Worm (Caenorhabditis elegans) whole organism, L2 larva: Measurements from ENCODE around the gene Y57A10A.4.

ENCODE experiments used
- F13H6.1 ChIP-seq: sonication (generic microtip); optimal IDR thresholded peaks from 2 replicates; lab custom pipeline; 2016; ENCODE audit warnings: missing genetic modification characterization, missing compliant biosample characterization
- Y55F3AM.14 ChIP-seq: fragments of 200-800 bp; sonication (Bioruptor generic); optimal IDR thresholded peaks from 2 replicates; lab custom pipeline; 2018; ENCODE audit warnings: mild to moderate bottlenecking, missing genetic modification characterization, missing compliant biosample characterization
- ZK546.5 ChIP-seq: sonication (generic microtip); optimal IDR thresholded peaks from 2 replicates; lab custom pipeline; 2017; ENCODE audit warnings: missing biosample characterization, missing genetic modification characterization
- ama-1 ChIP-seq: fragments of 150-350 bp; optimal IDR thresholded peaks from 2 replicates; lab custom pipeline; 2018; ENCODE audit warnings: inconsistent platforms
- ceh-16 ChIP-seq: fragments of 150-350 bp; optimal IDR thresholded peaks from 2 replicates; lab custom pipeline; 2014; ENCODE audit warnings: missing biosample characterization, missing genetic modification characterization
- ceh-82 ChIP-seq: fragments of 150-350 bp; optimal IDR thresholded peaks from 2 replicates; lab custom pipeline; 2014; ENCODE audit warnings: missing biosample characterization, missing genetic modification characterization
- crh-2 ChIP-seq: sonication (generic microtip); optimal IDR thresholded peaks from 2 replicates; lab custom pipeline; 2017; ENCODE audit warnings: missing biosample characterization, missing genetic modification characterization
- dmd-4 ChIP-seq: sonication (generic microtip); optimal IDR thresholded peaks from 2 replicates; lab custom pipeline; 2017; ENCODE audit warnings: missing biosample characterization, missing genetic modification characterization
- egl-27 ChIP-seq: sonication (generic microtip); optimal IDR thresholded peaks from 3 replicates; lab custom pipeline; 2017; ENCODE audit warnings: missing biosample characterization, missing genetic modification reagents, missing genetic modification characterization
- elt-1 ChIP-seq: fragments of 150-350 bp; optimal IDR thresholded peaks from 2 replicates; lab custom pipeline; 2014; ENCODE audit warnings: missing biosample characterization, missing genetic modification characterization
- fos-1 ChIP-seq: fragments of 150-350 bp; optimal IDR thresholded peaks from 2 replicates; lab custom pipeline; 2014; ENCODE audit warnings: missing biosample characterization, missing genetic modification characterization
- gmeb-1 ChIP-seq: fragments of 150-350 bp; optimal IDR thresholded peaks from 2 replicates; lab custom pipeline; 2014; ENCODE audit warnings: missing biosample characterization, missing genetic modification characterization
- lin-13 ChIP-seq: fragments of 150-350 bp; optimal IDR thresholded peaks from 2 replicates; lab custom pipeline; 2014; ENCODE audit warnings: missing biosample characterization, missing genetic modification reagents, missing genetic modification characterization
- lin-39 ChIP-seq: fragments of 150-350 bp; optimal IDR thresholded peaks from 2 replicates; lab custom pipeline; 2014; ENCODE audit warnings: missing biosample characterization, missing genetic modification reagents, missing genetic modification characterization
- lsy-2 ChIP-seq, 2 experiments: fragments of 150-350 bp in 1 of 2; sonication (generic microtip) in 1 of 2; optimal IDR thresholded peaks; 2 replicates each; lab custom pipeline; 2014 to 2017; ENCODE audit warnings: missing biosample characterization in 2 of 2, missing genetic modification characterization in 2 of 2
- mab-5 ChIP-seq: fragments of 150-350 bp; optimal IDR thresholded peaks from 2 replicates; lab custom pipeline; 2014; ENCODE audit warnings: missing biosample characterization, missing genetic modification characterization
- mdl-1 ChIP-seq, 2 experiments: fragments of 150-350 bp in 1 of 2; sonication (generic microtip) in 1 of 2; optimal IDR thresholded peaks; 2 replicates each; lab custom pipeline; 2017; ENCODE audit warnings: missing biosample characterization in 2 of 2, missing genetic modification characterization in 2 of 2
- nhr-11 ChIP-seq: fragments of 150-350 bp; optimal IDR thresholded peaks from 2 replicates; lab custom pipeline; 2014; ENCODE audit warnings: missing biosample characterization, missing genetic modification characterization
- nhr-12 ChIP-seq: fragments of 150-350 bp; optimal IDR thresholded peaks from 2 replicates; lab custom pipeline; 2014; ENCODE audit warnings: missing biosample characterization, missing genetic modification characterization
- nhr-129 ChIP-seq: fragments of 150-350 bp; optimal IDR thresholded peaks from 2 replicates; lab custom pipeline; 2014; ENCODE audit warnings: missing biosample characterization, missing genetic modification characterization
- nhr-23 ChIP-seq: fragments of 150-350 bp; optimal IDR thresholded peaks from 2 replicates; lab custom pipeline; 2014; ENCODE audit warnings: missing biosample characterization, missing genetic modification reagents, missing genetic modification characterization
- nhr-237 ChIP-seq: fragments of 150-350 bp; optimal IDR thresholded peaks from 2 replicates; lab custom pipeline; 2014; ENCODE audit warnings: missing biosample characterization, missing genetic modification characterization
- nhr-6 ChIP-seq: fragments of 150-350 bp; optimal IDR thresholded peaks from 2 replicates; lab custom pipeline; 2014; ENCODE audit warnings: missing biosample characterization, missing genetic modification characterization
- nhr-77 ChIP-seq: fragments of 150-350 bp; optimal IDR thresholded peaks from 2 replicates; lab custom pipeline; 2014; ENCODE audit warnings: missing biosample characterization, missing genetic modification characterization
- peb-1 ChIP-seq: fragments of 150-350 bp; optimal IDR thresholded peaks from 2 replicates; lab custom pipeline; 2014; ENCODE audit warnings: missing biosample characterization, missing genetic modification characterization
- sem-4 ChIP-seq: fragments of 150-350 bp; optimal IDR thresholded peaks from 2 replicates; lab custom pipeline; 2014; ENCODE audit warnings: missing biosample characterization, missing genetic modification reagents, missing genetic modification characterization
- skn-1 ChIP-seq: sonication (generic microtip); optimal IDR thresholded peaks from 2 replicates; lab custom pipeline; 2017; ENCODE audit warnings: missing biosample characterization, missing genetic modification characterization
- sma-3 ChIP-seq: sonication (generic microtip); optimal IDR thresholded peaks from 2 replicates; lab custom pipeline; 2016; ENCODE audit warnings: missing genetic modification reagents, missing genetic modification characterization, missing compliant biosample characterization
- sma-9 ChIP-seq, 2 experiments: fragments of 150-350 bp in 1 of 2; sonication (generic microtip) in 1 of 2; optimal IDR thresholded peaks; 2 replicates each; lab custom pipeline; 2014 to 2016; ENCODE audit warnings: missing genetic modification characterization in 2 of 2, mild to moderate bottlenecking in 1 of 2, missing biosample characterization in 1 of 2, missing compliant biosample characterization in 1 of 2, missing genetic modification reagents in 1 of 2, moderate library complexity in 1 of 2
- unc-39 ChIP-seq: fragments of 150-350 bp; optimal IDR thresholded peaks from 2 replicates; lab custom pipeline; 2014; ENCODE audit warnings: missing biosample characterization, missing genetic modification characterization
- unc-55 ChIP-seq: fragments of 150-350 bp; sonication (generic microtip); optimal IDR thresholded peaks from 3 replicates; lab custom pipeline; 2014; ENCODE audit warnings: missing biosample characterization, missing genetic modification reagents, missing genetic modification characterization
- zag-1 ChIP-seq: fragments of 150-350 bp; optimal IDR thresholded peaks from 2 replicates; lab custom pipeline; 2014; ENCODE audit warnings: missing biosample characterization, missing genetic modification characterization
- ztf-1 ChIP-seq: fragments of 200-800 bp; sonication (Bioruptor generic); conservative IDR thresholded peaks from 2 replicates; pipeline ENCODE4 v1.3.6; 2022; ENCODE audit warnings: missing genetic modification characterization, missing compliant biosample characterization
- ztf-11 ChIP-seq: sonication (generic microtip); optimal IDR thresholded peaks from 2 replicates; lab custom pipeline; 2017; ENCODE audit warnings: missing biosample characterization, missing genetic modification characterization

Y57A10A.4 gene

DNA sequence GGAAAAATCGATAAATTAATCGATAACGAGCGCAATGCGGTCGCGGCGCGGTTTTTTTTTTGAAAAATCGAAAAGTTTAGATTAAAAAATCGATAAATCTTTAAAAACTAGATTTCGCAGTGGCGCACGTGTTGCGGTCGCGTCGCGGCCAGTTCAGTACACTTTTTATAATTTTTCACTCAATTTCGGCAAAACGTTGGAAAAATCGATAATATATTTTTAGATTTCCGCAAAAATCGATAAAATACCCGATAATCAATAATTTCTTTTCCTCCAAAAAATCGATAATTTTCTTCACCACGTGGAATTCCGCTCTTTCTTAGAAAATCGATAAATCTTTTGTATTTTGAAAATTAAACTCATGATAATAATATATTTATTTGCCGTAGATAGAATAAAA, 24.8 kb downstream of the Y57A10A.4 start:
- TF ChIP-seq elt-1 (tag; lab: Kevin White, UChicago) (no peak), dmd-4 (tag; lab: Kevin White, UChicago) (no peak), egl-27 (tag; lab: Kevin White, UChicago) (no peak), peb-1 (no peak), nhr-11 (no peak), nhr-12 (no peak), sma-3 (GFP tag; lab: Kevin White, UChicago) (no peak), ztf-1 (GFP tag; lab: Robert Waterston, UW) (no peak), lsy-2 (tag; optimal IDR thresholded peaks at IDR 0.05; lab: Kevin White, UChicago) (no peak), nhr-6 (no peak), sma-9 (GFP tag; optimal IDR thresholded peaks at IDR 0.05; lab: Kevin White, UChicago) (no peak), sma-9 (tag; optimal IDR thresholded peaks at IDR 0.05; lab: Kevin White, UChicago) (no peak), mdl-1 (tag; optimal IDR thresholded peaks at IDR 0.05; lab: Kevin White, UChicago) (no peak), ama-1 (lab: Kevin White, UChicago) (no peak), zag-1 (no peak), nhr-23 (tag; lab: Kevin White, UChicago) (no peak)

DNA sequence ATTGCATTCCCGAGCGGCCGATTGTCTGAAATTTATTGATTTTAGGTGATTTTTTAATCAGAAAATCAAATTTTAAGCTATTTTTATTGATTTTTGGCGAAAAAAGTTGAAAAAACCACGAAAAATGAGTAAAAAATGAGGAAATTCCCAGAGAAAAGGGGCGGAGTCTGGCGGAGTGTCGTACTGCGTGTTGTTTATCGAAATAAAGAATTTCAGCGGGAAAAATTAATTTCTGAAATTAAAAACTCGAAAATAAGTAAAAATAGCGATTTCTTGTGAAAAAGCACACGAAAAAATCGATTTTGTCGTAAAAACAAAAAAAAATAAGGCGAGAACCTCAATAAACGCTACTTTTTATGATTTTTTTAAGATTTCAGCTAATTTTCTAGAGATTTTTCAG, 33.1 kb downstream of the Y57A10A.4 start, which contains the start of gene Y57A10A.13:
Y57A10A.13 (minus strand) TSS at position 46 of the 400 bp plus-strand sequence.
- TF ChIP-seq lsy-2 (tag; optimal IDR thresholded peaks at IDR 0.05; lab: Kevin White, UChicago): peak in 1 of 2 experiments; percentile 26
- peak; percentile 47 for TF ChIP-seq gmeb-1 (tag; lab: Kevin White, UChicago)
- no peak for TF ChIP-seq nhr-23 (tag; lab: Kevin White, UChicago)
- TF ChIP-seq ama-1 (lab: Kevin White, UChicago): no peak
- no peak for TF ChIP-seq mab-5 (tag; lab: Kevin White, UChicago)
- TF ChIP-seq nhr-6: no peak
- no peak for TF ChIP-seq nhr-129
- TF ChIP-seq unc-55: peak; percentile 42
- TF ChIP-seq ztf-11 (tag; lab: Kevin White, UChicago): no peak

DNA sequence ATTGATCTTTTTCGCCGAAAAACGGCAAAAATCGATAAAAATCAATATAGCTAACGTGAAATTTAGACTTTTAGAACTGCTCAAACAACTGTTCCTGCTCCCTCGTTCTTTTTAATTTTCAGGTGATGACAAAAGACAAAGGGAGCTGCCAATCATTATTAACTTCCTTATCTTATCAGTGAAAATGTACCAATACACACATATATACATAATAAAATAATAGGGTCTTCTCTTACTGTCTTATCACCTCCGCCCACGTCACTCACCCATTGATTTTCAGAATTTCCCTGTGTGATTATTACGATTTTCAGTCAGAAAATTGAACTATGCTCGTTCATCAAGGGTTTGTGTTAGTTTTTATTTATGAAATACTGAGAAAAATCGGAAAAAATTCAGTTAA, 34.0 kb downstream of the Y57A10A.4 start, which contains the start of gene Y57A10A.14:
Y57A10A.14 (plus strand) TSS at position 228 of the 400 bp plus-strand sequence.
- TF ChIP-seq sem-4 (tag; lab: Kevin White, UChicago): no peak
- TF ChIP-seq crh-2: peak; percentile 69
- TF ChIP-seq lin-39 (tag; lab: Kevin White, UChicago): no peak
- peak; percentile 87 for TF ChIP-seq skn-1 (tag; lab: Kevin White, UChicago)
- TF ChIP-seq lsy-2 (tag; optimal IDR thresholded peaks at IDR 0.05; lab: Kevin White, UChicago): no peak
- TF ChIP-seq nhr-77 (tag; lab: Kevin White, UChicago): no peak
- TF ChIP-seq fos-1: peak; percentile 91
- TF ChIP-seq nhr-6: no peak
- TF ChIP-seq mdl-1 (tag; optimal IDR thresholded peaks at IDR 0.05; lab: Kevin White, UChicago): no peak
- no peak for TF ChIP-seq ztf-11 (tag; lab: Kevin White, UChicago)
- no peak for TF ChIP-seq ZK546.5
- TF ChIP-seq F13H6.1: peak; percentile 16
- no peak for TF ChIP-seq nhr-11
- no peak for TF ChIP-seq unc-39 (tag; lab: Kevin White, UChicago)
- TF ChIP-seq peb-1: no peak

DNA sequence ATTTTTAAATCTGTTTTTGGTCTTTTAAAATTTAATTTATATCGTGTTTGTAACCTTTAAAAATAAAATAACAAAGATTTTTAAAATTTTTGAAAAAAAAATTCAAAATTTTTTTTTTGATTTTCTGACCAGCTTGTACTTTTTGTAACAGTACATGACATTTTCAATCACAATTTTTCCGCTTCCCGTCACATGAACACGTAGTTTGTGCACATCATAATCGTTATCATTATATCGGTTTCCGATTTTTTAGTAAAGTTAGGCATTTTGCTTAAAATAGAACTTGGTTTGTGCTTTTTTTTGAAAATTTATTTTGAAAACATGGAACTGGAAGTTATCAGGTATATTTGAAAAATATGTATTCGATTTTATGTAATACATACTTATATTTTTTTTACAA, 35.0 kb downstream of the Y57A10A.4 start:
- TF ChIP-seq lin-13 (GFP tag; lab: Kevin White, UChicago) (no peak), nhr-129 (no peak), nhr-237 (no peak), fos-1 (peak; percentile 56)
- TF ChIP-seq, all 48 proteins: peak for 1

DNA sequence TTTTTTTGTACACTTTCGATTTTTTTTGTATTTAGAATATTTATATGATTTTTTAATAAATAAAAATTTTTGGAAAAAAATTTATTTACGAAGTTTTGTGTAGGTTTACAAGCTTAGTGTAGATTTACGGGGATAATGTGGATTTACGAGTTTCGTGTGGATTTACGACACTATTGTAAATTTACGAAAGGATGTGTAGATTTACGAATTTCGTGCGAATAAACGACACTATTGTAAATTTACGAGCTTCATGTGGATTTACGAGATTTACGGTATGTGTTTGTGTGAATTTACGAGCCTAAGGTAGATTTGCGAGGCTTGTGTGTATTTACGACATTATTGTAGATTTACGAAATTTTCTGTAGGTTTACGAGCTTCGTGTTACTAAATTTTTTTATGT, 37.5 kb downstream of the Y57A10A.4 start:
- TF ChIP-seq ztf-1 (GFP tag; lab: Robert Waterston, UW) (no peak), sma-3 (GFP tag; lab: Kevin White, UChicago) (no peak), Y55F3AM.14 (no peak), nhr-11 (no peak), unc-39 (tag; lab: Kevin White, UChicago) (no peak), ZK546.5 (no peak), nhr-237 (no peak), crh-2 (no peak), nhr-129 (no peak), ceh-82 (tag; lab: Kevin White, UChicago) (no peak), ceh-16 (tag; lab: Kevin White, UChicago) (no peak), dmd-4 (tag; lab: Kevin White, UChicago) (no peak), nhr-23 (tag; lab: Kevin White, UChicago) (no peak), nhr-12 (no peak), lin-39 (tag; lab: Kevin White, UChicago) (no peak), unc-55 (no peak)
- TF ChIP-seq, all 48 proteins: peak for 0
